Worm (Caenorhabditis elegans): Measurements from ENCODE around the gene sfxn-5.

sfxn-5 gene

DNA sequence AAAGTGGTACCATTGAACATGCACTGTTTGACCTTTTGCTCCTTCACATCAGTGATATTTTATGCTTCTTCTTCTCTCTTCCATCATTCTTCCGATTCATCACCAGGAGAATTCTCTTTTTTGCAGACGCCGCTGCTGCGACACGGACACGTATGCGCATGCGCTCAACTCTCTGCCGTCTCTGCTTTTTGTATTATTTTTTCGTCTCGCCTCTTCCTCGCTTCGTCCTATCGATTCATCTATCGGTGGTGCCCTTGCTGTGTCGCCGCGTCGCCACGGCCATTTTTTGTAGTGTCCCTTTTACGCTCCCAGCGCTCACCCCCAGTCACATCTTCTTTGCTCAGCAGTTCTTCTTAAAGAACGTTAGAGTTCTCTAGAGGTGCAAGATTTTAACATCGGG, 21.3 kb upstream of the sfxn-5 start (continued):
- no peak for TF ChIP-seq tag-97 (GFP tag; IDR thresholded peaks at IDR 0.05)
- no peak for TF ChIP-seq ceh-44 (GFP tag; IDR thresholded peaks at IDR 0.05)
- no peak for TF ChIP-seq daf-12 (tag; optimal IDR thresholded peaks at IDR 0.05)
- TF ChIP-seq php-3 (GFP tag; IDR thresholded peaks at IDR 0.05), result no peak
- no peak for TF ChIP-seq F44E2.7 (GFP tag; IDR thresholded peaks at IDR 0.05)
- no peak for TF ChIP-seq dmd-9 (GFP tag; IDR thresholded peaks at IDR 0.05)
- 0 out of 2 replicates have a peak, but pooled peaks have one; percentile 29 for TF ChIP-seq ceh-20 (GFP tag; IDR thresholded peaks at IDR 0.05)
- TF ChIP-seq nhr-10 (tag; optimal IDR thresholded peaks at IDR 0.05), result no peak
- TF ChIP-seq zip-11 (GFP tag; IDR thresholded peaks at IDR 0.05), result no peak
- peak; percentile 9 for TF ChIP-seq nhr-6 (tag; optimal IDR thresholded peaks at IDR 0.05)
- peak; percentile 47 for TF ChIP-seq dve-1 (tag; optimal IDR thresholded peaks at IDR 0.05; ENCODE audit: insufficient read depth)
- TF ChIP-seq daf-19 (GFP tag; conservative IDR thresholded peaks at IDR 0.05), result no peak
- TF ChIP-seq tra-1 (GFP tag; IDR thresholded peaks at IDR 0.05), result no peak
- 0 out of 2 replicates have a peak, but pooled peaks have one; percentile 42 for TF ChIP-seq pha-4 (GFP tag; IDR thresholded peaks at IDR 0.05)
- TF ChIP-seq pha-4 (tag; optimal IDR thresholded peaks at IDR 0.05), result no peak
- no peak for TF ChIP-seq nhr-76 (tag; optimal IDR thresholded peaks at IDR 0.05)
- TF ChIP-seq nhr-25 (tag; optimal IDR thresholded peaks at IDR 0.05; ENCODE audit: borderline replicate concordance, insufficient read depth), result no peak
- TF ChIP-seq nhr-102 (tag; optimal IDR thresholded peaks at IDR 0.05), result no peak
- TF ChIP-seq ceh-82 (tag; optimal IDR thresholded peaks at IDR 0.05), result no peak
- no peak for TF ChIP-seq zip-2 (tag; optimal IDR thresholded peaks at IDR 0.05)

DNA sequence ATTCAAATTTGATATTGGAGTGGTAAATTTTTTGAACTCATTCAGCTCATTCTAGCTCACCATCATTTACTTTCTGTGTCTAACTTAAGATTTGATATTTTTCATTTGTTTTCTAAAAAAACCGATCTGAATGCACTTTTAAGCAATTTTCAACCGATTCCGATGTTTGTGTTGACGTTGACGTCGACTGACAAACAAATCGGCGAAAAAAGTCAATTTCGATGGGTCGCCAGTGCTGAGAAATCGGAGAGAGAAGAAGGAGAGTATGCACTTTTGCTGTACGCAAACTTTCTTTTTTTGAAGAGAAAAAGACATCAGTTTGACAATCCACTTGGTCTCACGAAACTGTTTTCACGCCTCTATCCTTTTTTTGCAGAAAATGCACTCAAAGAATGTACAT, 20.6 kb upstream of the sfxn-5 start:
- TF ChIP-seq hlh-30 (tag; optimal IDR thresholded peaks at IDR 0.05; ENCODE audit: insufficient read depth), result no peak
- no peak for TF ChIP-seq tra-1 (GFP tag; IDR thresholded peaks at IDR 0.05)
- TF ChIP-seq dpl-1 (GFP tag; optimal IDR thresholded peaks at IDR 0.05), result no peak
- TF ChIP-seq madf-5 (GFP tag; IDR thresholded peaks at IDR 0.05), result no peak
- TF ChIP-seq unc-62 (GFP tag; optimal IDR thresholded peaks at IDR 0.05 in 1 of 2), result peak in 1 of 2 experiments; percentile 83
- no peak for TF ChIP-seq unc-62 (tag; optimal IDR thresholded peaks at IDR 0.05)
- TF ChIP-seq nhr-42 (GFP tag; IDR thresholded peaks at IDR 0.05), result no peak
- TF ChIP-seq hif-1 (tag; optimal IDR thresholded peaks at IDR 0.05), result no peak
- TF ChIP-seq zag-1 (tag; optimal IDR thresholded peaks at IDR 0.05), result no peak
- no peak for TF ChIP-seq F26F4.8 (GFP tag; conservative IDR thresholded peaks at IDR 0.05)
- TF ChIP-seq zip-2 (tag; optimal IDR thresholded peaks at IDR 0.05), result no peak
- no peak for TF ChIP-seq zfp-3 (GFP tag; conservative IDR thresholded peaks at IDR 0.05)
- TF ChIP-seq aha-1 (tag), result peak; percentile 73
- TF ChIP-seq skn-1 (tag; optimal IDR thresholded peaks at IDR 0.05), result no peak
- no peak for TF ChIP-seq arid-1 (GFP tag; conservative IDR thresholded peaks at IDR 0.05)
- TF ChIP-seq daf-16 (GFP tag; optimal IDR thresholded peaks at IDR 0.05), result no peak
- TF ChIP-seq daf-16 (tag; optimal IDR thresholded peaks at IDR 0.05), result no peak
- TF ChIP-seq unc-130 (GFP tag; optimal IDR thresholded peaks at IDR 0.05), result no peak

ce11 chrII:8124867-8125266, 20.0 kb upstream of the sfxn-5 start, which contains the start of gene ire-1:
Gene ire-1 (minus strand): TSS chrII:8124910.
- TF ChIP-seq hmg-1.1 (GFP tag; IDR thresholded peaks at IDR 0.05) (peak; percentile 38; the same call in 1 of the 2 replicates), ztf-11 (tag; optimal IDR thresholded peaks at IDR 0.05) (no peak), ctbp-1 (GFP tag; IDR thresholded peaks at IDR 0.05) (no peak), sdz-12 (GFP tag; optimal IDR thresholded peaks at IDR 0.05) (no peak), snpc-1.2 (GFP tag; IDR thresholded peaks at IDR 0.05) (no peak), spr-3 (GFP tag; optimal IDR thresholded peaks at IDR 0.05) (no peak), Y48G9A.11 (GFP tag; IDR thresholded peaks at IDR 0.05) (no peak), lin-39 (tag; optimal IDR thresholded peaks at IDR 0.05) (no peak), arid-1 (GFP tag; conservative IDR thresholded peaks at IDR 0.05) (no peak), ceh-20 (GFP tag; IDR thresholded peaks at IDR 0.05) (no peak), pha-4 (GFP tag; IDR thresholded peaks at IDR 0.05) (peak; percentile 14; the same call in 1 of the 2 replicates), pha-4 (tag; optimal IDR thresholded peaks at IDR 0.05) (peak; percentile 70), daf-16 (GFP tag; optimal IDR thresholded peaks at IDR 0.05) (no peak), daf-16 (tag; optimal IDR thresholded peaks at IDR 0.05) (peak; percentile 57), saeg-2 (GFP tag; IDR thresholded peaks at IDR 0.05) (no peak), nhr-28 (tag; optimal IDR thresholded peaks at IDR 0.05) (peak; percentile 49), attf-4 (tag; optimal IDR thresholded peaks at IDR 0.05) (no peak), nhr-41 (GFP tag; IDR thresholded peaks at IDR 0.05) (no peak), mxl-2 (GFP tag; conservative IDR thresholded peaks at IDR 0.05) (no peak), dve-1 (tag; optimal IDR thresholded peaks at IDR 0.05; ENCODE audit: insufficient read depth) (peak; percentile 72), lsy-2 (tag; optimal IDR thresholded peaks at IDR 0.05) (peak; percentile 90 to 99), zfp-3 (GFP tag; conservative IDR thresholded peaks at IDR 0.05) (no peak), tra-1 (GFP tag; IDR thresholded peaks at IDR 0.05) (no peak)
